Worm (Caenorhabditis elegans) whole organism, early embryonic: Measurements from ENCODE around the gene syp-2.

Experiments
- B0310.2 ChIP-seq: sonication (generic microtip); optimal IDR thresholded peaks from 2 replicates; lab custom pipeline; 2016; ENCODE audit warnings: mild to moderate bottlenecking, missing genetic modification characterization, missing compliant biosample characterization
- F13C5.2 ChIP-seq: sonication (generic microtip); optimal IDR thresholded peaks from 2 replicates; lab custom pipeline; 2017; ENCODE audit warnings: mild to moderate bottlenecking, missing genetic modification characterization, inconsistent platforms, missing compliant biosample characterization
- aly-1 ChIP-seq: sonication (generic microtip); optimal IDR thresholded peaks from 2 replicates; lab custom pipeline; 2016; ENCODE audit warnings: missing genetic modification characterization, missing compliant biosample characterization
- ama-1 ChIP-seq: fragments of 150-350 bp; optimal IDR thresholded peaks from 2 replicates; lab custom pipeline; 2014
- ceh-13 ChIP-seq: fragments of 200-800 bp; sonication (Bioruptor generic); optimal IDR thresholded peaks from 2 replicates; lab custom pipeline; 2018; ENCODE audit warnings: mild to moderate bottlenecking, missing genetic modification characterization, missing compliant biosample characterization
- ceh-36 ChIP-seq: sonication (generic microtip); optimal IDR thresholded peaks from 2 replicates; lab custom pipeline; 2016; ENCODE audit warnings: missing genetic modification characterization, inconsistent platforms, missing compliant biosample characterization
- ets-7 ChIP-seq: sonication (generic microtip); optimal IDR thresholded peaks from 2 replicates; lab custom pipeline; 2016; ENCODE audit warnings: missing genotype, missing genetic modification characterization, missing compliant biosample characterization
- flt-1 ChIP-seq: fragments of 200-800 bp; sonication (Bioruptor generic); IDR thresholded peaks from 2 replicates; pipeline ENCODE4 v1.3.6; 2022; ENCODE audit warnings: missing genetic modification characterization, missing compliant biosample characterization
- hmbx-1 ChIP-seq: sonication (generic microtip); optimal IDR thresholded peaks from 2 replicates; lab custom pipeline; 2016; ENCODE audit warnings: mild to moderate bottlenecking, missing genetic modification characterization, missing compliant biosample characterization
- hmg-4 ChIP-seq: fragments of 200-800 bp; sonication (Bioruptor generic); optimal IDR thresholded peaks from 2 replicates; lab custom pipeline; 2018; ENCODE audit warnings: mild to moderate bottlenecking, missing genetic modification characterization, missing compliant biosample characterization
- hnd-1 ChIP-seq: sonication (generic microtip); optimal IDR thresholded peaks from 2 replicates; lab custom pipeline; 2016; ENCODE audit warnings: missing genetic modification characterization, missing compliant biosample characterization
- pes-1 ChIP-seq: fragments of 200-800 bp; sonication (Bioruptor generic); IDR thresholded peaks from 2 replicates; pipeline ENCODE4 v1.3.6; 2022; ENCODE audit warnings: missing genetic modification reagents, missing genetic modification characterization, missing compliant biosample characterization
- scrt-1 ChIP-seq: fragments of 200-800 bp; sonication (Bioruptor generic); IDR thresholded peaks from 2 replicates; pipeline ENCODE4 v1.3.6; 2022; ENCODE audit warnings: missing genetic modification characterization, missing compliant biosample characterization
- sea-1 ChIP-seq: fragments of 200-800 bp; sonication (Bioruptor generic); conservative IDR thresholded peaks from 2 replicates; pipeline ENCODE4 v1.3.6; 2022; ENCODE audit warnings: missing genetic modification characterization, missing compliant biosample characterization
- tbx-11 ChIP-seq: fragments of 200-800 bp; sonication (Bioruptor generic); IDR thresholded peaks from 2 replicates; pipeline ENCODE4 v1.3.6; 2022; ENCODE audit warnings: missing genetic modification characterization, missing compliant biosample characterization
- tbx-37 ChIP-seq: fragments of 200-800 bp; sonication (Bioruptor generic); conservative IDR thresholded peaks from 2 replicates; pipeline ENCODE4 v1.3.6; 2022; ENCODE audit warnings: missing genetic modification reagents, missing genetic modification characterization, missing compliant biosample characterization
- tra-4 ChIP-seq: sonication (generic microtip); optimal IDR thresholded peaks from 2 replicates; lab custom pipeline; 2017; ENCODE audit warnings: missing genetic modification characterization, missing compliant biosample characterization

The syp-2 gene

ce11 chrV:5535774-5536173 lies 513 bp upstream of the syp-2 start, which contains the start of gene C24G6.8:
TSS of gene C24G6.8 (minus strand) at chrV:5535874.
- no peak for TF ChIP-seq tbx-11
- no peak for TF ChIP-seq hmg-4 (GFP tag; lab: Kevin White, UChicago)
- no peak for TF ChIP-seq ama-1 (lab: Kevin White, UChicago)
- no peak for TF ChIP-seq ceh-36
- no peak for TF ChIP-seq aly-1
- TF ChIP-seq tbx-37 (GFP tag; lab: Robert Waterston, UW), result no peak
- no peak for TF ChIP-seq hnd-1 (tag; lab: Kevin White, UChicago)
- TF ChIP-seq scrt-1 (GFP tag; lab: Robert Waterston, UW), result no peak
- TF ChIP-seq F13C5.2 (tag; lab: Kevin White, UChicago), result no peak
- no peak for TF ChIP-seq ceh-13

ce11 chrV:5538500-5538899 lies 2.2 kb downstream of the syp-2 start, which contains the start of gene cft-1:
TSS of gene cft-1 (plus strand) at chrV:5538800.
- no peak for TF ChIP-seq sea-1 (GFP tag; lab: Robert Waterston, UW)
- TF ChIP-seq ama-1 (lab: Kevin White, UChicago), result no peak
- TF ChIP-seq tbx-11, result no peak
- no peak for TF ChIP-seq hnd-1 (tag; lab: Kevin White, UChicago)
- no peak for TF ChIP-seq hmbx-1 (tag; lab: Kevin White, UChicago)
- TF ChIP-seq ceh-13, result no peak

DNA sequence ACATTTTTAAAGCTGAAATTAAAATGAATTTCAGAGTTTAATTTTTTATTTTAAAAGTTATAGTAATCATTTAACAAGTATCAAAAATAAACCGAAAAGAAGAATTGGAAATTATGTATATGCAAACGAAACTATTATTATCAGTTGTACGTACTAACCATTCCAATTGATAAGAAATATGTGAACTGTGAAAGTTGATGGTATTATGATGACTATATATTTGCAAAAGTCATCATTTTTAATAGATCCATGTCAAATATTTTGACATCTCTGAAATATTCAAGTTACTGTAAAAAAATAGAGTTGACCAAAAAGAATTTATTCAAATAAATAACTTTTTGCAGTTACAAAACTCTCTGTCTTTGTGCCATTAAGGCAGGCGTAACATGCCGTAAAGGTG lies 11.8 kb downstream of the syp-2 start, which contains the start of gene ugt-48:
ugt-48 (minus strand) TSS at position 12 of the 400 bp plus-strand sequence.
- TF ChIP-seq tbx-11, result no peak
- no peak for TF ChIP-seq scrt-1 (GFP tag; lab: Robert Waterston, UW)
- no peak for TF ChIP-seq ceh-13
- no peak for TF ChIP-seq ets-7 (tag; lab: Kevin White, UChicago)
- no peak for TF ChIP-seq B0310.2 (tag; lab: Kevin White, UChicago)
- TF ChIP-seq tra-4, result no peak
- no peak for TF ChIP-seq tbx-37 (GFP tag; lab: Robert Waterston, UW)
- no peak for TF ChIP-seq aly-1
- no peak for TF ChIP-seq hmg-4 (GFP tag; lab: Kevin White, UChicago)
- no peak for TF ChIP-seq hnd-1 (tag; lab: Kevin White, UChicago)
- TF ChIP-seq ama-1 (lab: Kevin White, UChicago), result no peak
- TF ChIP-seq hmbx-1 (tag; lab: Kevin White, UChicago), result no peak
- no peak for TF ChIP-seq pes-1 (GFP tag; lab: Robert Waterston, UW)
- no peak for TF ChIP-seq ceh-36
- TF ChIP-seq F13C5.2 (tag; lab: Kevin White, UChicago), result no peak
- no peak for TF ChIP-seq flt-1 (GFP tag; lab: Robert Waterston, UW)
- TF ChIP-seq sea-1 (GFP tag; lab: Robert Waterston, UW), result no peak

DNA sequence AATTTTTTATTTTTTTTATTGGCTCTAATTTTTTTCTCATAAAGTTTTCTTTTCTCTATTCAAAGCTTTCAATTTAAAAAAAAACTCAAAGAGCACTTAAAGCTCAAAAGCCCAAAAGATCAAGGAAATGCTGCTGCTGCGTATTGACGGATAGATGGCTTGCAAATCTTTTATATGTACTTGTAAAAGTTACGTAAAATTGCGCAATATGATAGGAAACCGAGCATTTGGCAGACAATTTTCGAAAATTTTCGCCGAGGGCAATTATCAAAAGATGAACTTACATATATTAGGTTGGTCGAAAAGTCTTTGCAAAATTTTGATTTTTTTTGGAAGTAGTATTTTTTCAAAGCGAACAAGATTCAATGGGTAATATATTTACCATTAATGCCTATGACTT lies 12.2 kb downstream of the syp-2 start:
- TF ChIP-seq hmbx-1 (tag; lab: Kevin White, UChicago), result no peak
- TF ChIP-seq aly-1, result no peak
- no peak for TF ChIP-seq ets-7 (tag; lab: Kevin White, UChicago)
- TF ChIP-seq F13C5.2 (tag; lab: Kevin White, UChicago), result no peak
- TF ChIP-seq tbx-11, result no peak
- TF ChIP-seq hnd-1 (tag; lab: Kevin White, UChicago), result no peak
- no peak for TF ChIP-seq scrt-1 (GFP tag; lab: Robert Waterston, UW)

DNA sequence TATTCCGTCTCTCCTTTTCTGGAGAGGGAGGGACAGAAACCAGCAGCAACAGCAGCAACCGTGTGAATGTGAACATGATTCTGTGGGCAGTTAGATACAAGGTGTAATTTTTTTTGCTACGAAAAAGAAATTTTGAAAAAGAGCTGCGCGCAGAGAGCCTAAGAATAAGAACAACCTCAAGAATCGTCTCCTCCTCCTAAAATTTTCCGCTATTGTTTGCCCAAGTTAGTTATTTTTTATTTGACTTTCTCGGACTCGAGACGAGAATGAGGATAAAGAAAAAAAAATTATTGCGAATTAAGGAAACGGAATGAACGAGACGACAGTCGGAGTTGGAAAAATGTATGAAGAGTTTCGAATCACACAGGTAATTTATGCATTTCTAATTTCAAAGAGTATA lies 22.3 kb downstream of the syp-2 start, which contains the start of gene glb-5:
glb-5 (plus strand) TSS at position 301 of the 400 bp plus-strand sequence.
- TF ChIP-seq tbx-11, result no peak

- TF ChIP-seq tbx-11 (no peak), ceh-36 (no peak), ceh-13 (no peak), scrt-1 (GFP tag; lab: Robert Waterston, UW) (no peak), tra-4 (no peak), hmbx-1 (tag; lab: Kevin White, UChicago) (no peak), sea-1 (GFP tag; lab: Robert Waterston, UW) (no peak), ets-7 (tag; lab: Kevin White, UChicago) (no peak), hmg-4 (GFP tag; lab: Kevin White, UChicago) (no peak), tbx-37 (GFP tag; lab: Robert Waterston, UW) (no peak), aly-1 (no peak), hnd-1 (tag; lab: Kevin White, UChicago) (no peak), ama-1 (lab: Kevin White, UChicago) (no peak), F13C5.2 (tag; lab: Kevin White, UChicago) (no peak), B0310.2 (tag; lab: Kevin White, UChicago) (no peak), pes-1 (GFP tag; lab: Robert Waterston, UW) (no peak), flt-1 (GFP tag; lab: Robert Waterston, UW) (no peak)
Measured at ce11 chrV:5559882-5560281, 23.6 kb downstream of the syp-2 start.

DNA sequence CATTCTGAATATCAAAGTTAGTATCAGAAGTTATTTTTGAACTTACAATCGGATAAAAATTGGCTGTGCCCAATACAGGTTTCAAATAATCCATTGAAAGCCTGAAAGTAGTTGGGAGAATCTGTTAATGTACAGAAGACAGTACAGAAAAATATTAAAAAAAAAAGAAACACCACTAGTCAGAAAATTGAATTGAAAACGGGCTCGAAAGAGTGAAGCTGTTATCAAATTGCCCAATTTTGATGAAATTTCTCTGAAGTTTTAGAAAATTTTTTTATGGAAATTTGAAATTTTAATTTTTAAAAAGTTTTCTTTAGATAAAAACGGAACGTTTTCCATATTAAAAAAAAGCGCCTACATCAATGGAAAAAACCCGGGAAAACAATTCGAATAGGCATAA lies 30.8 kb downstream of the syp-2 start, which contains the start of gene C18C4.7:
C18C4.7 (minus strand) TSS at position 101 of the 400 bp plus-strand sequence.
- TF ChIP-seq aly-1 (no peak), flt-1 (GFP tag; lab: Robert Waterston, UW) (no peak), tbx-37 (GFP tag; lab: Robert Waterston, UW) (no peak), hmbx-1 (tag; lab: Kevin White, UChicago) (no peak), hnd-1 (tag; lab: Kevin White, UChicago) (no peak), scrt-1 (GFP tag; lab: Robert Waterston, UW) (no peak), sea-1 (GFP tag; lab: Robert Waterston, UW) (no peak), pes-1 (GFP tag; lab: Robert Waterston, UW) (no peak), ama-1 (lab: Kevin White, UChicago) (no peak), hmg-4 (GFP tag; lab: Kevin White, UChicago) (no peak)

DNA sequence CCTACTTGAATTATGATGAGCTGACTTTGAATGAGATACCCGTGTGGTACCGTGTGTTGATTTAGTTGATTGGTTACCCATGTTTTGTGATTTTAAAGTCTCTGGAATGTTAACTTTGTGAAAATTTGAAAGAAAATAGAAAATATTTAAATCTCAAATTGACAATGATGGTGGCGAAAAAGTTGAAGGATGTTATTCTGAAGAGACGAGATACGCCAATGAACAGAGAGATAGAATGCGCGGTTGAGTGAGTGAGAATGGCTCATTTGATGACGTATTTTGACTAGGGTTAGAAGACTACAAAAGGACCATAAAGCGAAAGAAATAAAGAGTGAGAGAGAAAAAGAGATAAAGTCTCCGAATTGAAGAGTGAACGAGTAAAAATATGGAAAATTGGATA lies 34.1 kb downstream of the syp-2 start, which contains the start of gene glb-6:
glb-6 (minus strand) TSS at position 101 of the 400 bp plus-strand sequence.
- TF ChIP-seq scrt-1 (GFP tag; lab: Robert Waterston, UW), result no peak
- no peak for TF ChIP-seq pes-1 (GFP tag; lab: Robert Waterston, UW)
